Worm (Caenorhabditis elegans): ENCODE data around the gene acdh-8.

- no peak for TF ChIP-seq tbx-11 (GFP tag; IDR thresholded peaks at IDR 0.05)
- TF ChIP-seq ceh-13 (GFP tag; optimal IDR thresholded peaks at IDR 0.05), result no peak
- TF ChIP-seq ceh-36 (tag; optimal IDR thresholded peaks at IDR 0.05), result no peak
- no peak for TF ChIP-seq ets-7 (tag; optimal IDR thresholded peaks at IDR 0.05)
- no peak for TF ChIP-seq pes-1 (GFP tag; IDR thresholded peaks at IDR 0.05)
- no peak for TF ChIP-seq B0310.2 (tag; optimal IDR thresholded peaks at IDR 0.05)
- no peak for TF ChIP-seq ama-1 (optimal IDR thresholded peaks at IDR 0.05)
Measured at ce11 chrII:5835146-5835545, 40.9 kb downstream of the acdh-8 start.
